Fruit fly (Drosophila melanogaster): ENCODE data around the gene DIP-delta.

- no peak for TF ChIP-seq ro (GFP tag; IDR thresholded peaks at IDR 0.05)
- TF ChIP-seq Bdp1 (GFP tag; optimal IDR thresholded peaks at IDR 0.05): no peak
- no peak for TF ChIP-seq psq (GFP tag; optimal IDR thresholded peaks at IDR 0.05)
- TF ChIP-seq Atf6 (GFP tag; IDR thresholded peaks at IDR 0.05): no peak
- no peak for TF ChIP-seq CG9609 (GFP tag; optimal IDR thresholded peaks at IDR 0.05)
- TF ChIP-seq Tbp (GFP tag; optimal IDR thresholded peaks at IDR 0.05): no peak
- no peak for TF ChIP-seq usp (GFP tag; optimal IDR thresholded peaks at IDR 0.05)
- no peak for TF ChIP-seq CG18262 (tag; optimal IDR thresholded peaks at IDR 0.05)
Measured at dm6 chr3L:5382721-5383120, 41.2 kb upstream of the DIP-delta start, which contains the start of gene Ir64a.

All from whole organism, embryonic.